Fruit fly (Drosophila melanogaster) whole organism, adult: ENCODE data around the gene Rad17.
A peak's percentile ranks its signal among the peaks of the same experiment; 100 is the strongest.

Source experiments
- CG11617 ChIP-seq: fragments of 200-800 bp; sonication (Bioruptor generic); optimal IDR thresholded peaks from 2 replicates; lab custom pipeline; 2017; ENCODE audit warnings: mild to moderate bottlenecking, missing biosample characterization, missing genetic modification reagents, missing genetic modification characterization
- CG12768 ChIP-seq: fragments of 200-800 bp; sonication (Bioruptor generic); optimal IDR thresholded peaks from 2 replicates; lab custom pipeline; 2017; ENCODE audit warnings: missing biosample characterization, missing genetic modification characterization, mild to moderate bottlenecking, moderate library complexity, missing genetic modification reagents
- CG14711 ChIP-seq: fragments of 200-800 bp; sonication (Bioruptor generic); optimal IDR thresholded peaks from 2 replicates; lab custom pipeline; 2018; ENCODE audit warnings: missing biosample characterization, mild to moderate bottlenecking, missing genetic modification characterization, moderate library complexity
- CG1620 ChIP-seq: fragments of 200-800 bp; sonication (Bioruptor generic); optimal IDR thresholded peaks from 2 replicates; lab custom pipeline; 2016; ENCODE audit warnings: missing biosample characterization, missing genetic modification characterization
- CG33017 ChIP-seq: fragments of 200-800 bp; sonication (Bioruptor generic); optimal IDR thresholded peaks from 2 replicates; lab custom pipeline; 2018; ENCODE audit warnings: missing biosample characterization, mild to moderate bottlenecking, missing genetic modification characterization, moderate library complexity
- CG5204 ChIP-seq: fragments of 200-800 bp; sonication (Bioruptor generic); optimal IDR thresholded peaks from 2 replicates; lab custom pipeline; 2016; ENCODE audit warnings: missing biosample characterization, missing genetic modification characterization
- CG7045 ChIP-seq: fragments of 200-800 bp; sonication (Bioruptor generic); optimal IDR thresholded peaks from 2 replicates; lab custom pipeline; 2017; ENCODE audit warnings: missing biosample characterization, mild to moderate bottlenecking, missing genetic modification characterization
- CG7101 ChIP-seq: fragments of 200-800 bp; sonication (Bioruptor generic); optimal IDR thresholded peaks from 2 replicates; lab custom pipeline; 2018; ENCODE audit warnings: missing biosample characterization, mild to moderate bottlenecking, missing genetic modification characterization, moderate library complexity
- Clk ChIP-seq: fragments of 200-800 bp; sonication (Bioruptor generic); optimal IDR thresholded peaks from 2 replicates; lab custom pipeline; 2017; ENCODE audit warnings: missing biosample characterization, missing genetic modification characterization
- Crg-1 ChIP-seq: fragments of 200-800 bp; sonication (Bioruptor generic); optimal IDR thresholded peaks from 2 replicates; lab custom pipeline; 2016; ENCODE audit warnings: missing biosample characterization, missing genetic modification characterization
- Hr96 ChIP-seq: fragments of 200-800 bp; sonication (Bioruptor generic); optimal IDR thresholded peaks from 2 replicates; lab custom pipeline; 2016; ENCODE audit warnings: missing biosample characterization, missing genetic modification characterization
- Mnt ChIP-seq: fragments of 200-800 bp; sonication (Bioruptor generic); optimal IDR thresholded peaks from 2 replicates; lab custom pipeline; 2016; ENCODE audit warnings: missing biosample characterization, mild to moderate bottlenecking, missing genetic modification characterization
- bab1 ChIP-seq: fragments of 200-800 bp; sonication (Bioruptor generic); optimal IDR thresholded peaks from 3 replicates; lab custom pipeline; 2019; ENCODE audit warnings: missing biosample characterization, mild to moderate bottlenecking, missing genetic modification characterization, moderate library complexity
- cic ChIP-seq: fragments of 200-800 bp; sonication (Bioruptor generic); optimal IDR thresholded peaks from 2 replicates; lab custom pipeline; 2017; ENCODE audit warnings: missing biosample characterization, mild to moderate bottlenecking, missing genetic modification characterization, moderate library complexity
- cnc ChIP-seq, 2 experiments: fragments of >200 bp; optimal IDR thresholded peaks; 2 replicates each; lab custom pipeline; 2017
- kay ChIP-seq: fragments of 200-800 bp; sonication (Bioruptor generic); peaks from one replicate; lab custom pipeline; 2016; ENCODE audit warnings: missing biosample characterization, missing genetic modification characterization, borderline replicate concordance
- ovo ChIP-seq: fragments of 200-800 bp; sonication (Bioruptor generic); optimal IDR thresholded peaks from 2 replicates; lab custom pipeline; 2016; ENCODE audit warnings: missing biosample characterization, missing genetic modification characterization
- pad ChIP-seq: fragments of 200-800 bp; sonication (Bioruptor generic); optimal IDR thresholded peaks from 3 replicates; lab custom pipeline; 2017; ENCODE audit warnings: missing biosample characterization, missing genetic modification characterization, mild to moderate bottlenecking, moderate library complexity, missing genetic modification reagents
- tj ChIP-seq: fragments of 200-800 bp; sonication (Bioruptor generic); optimal IDR thresholded peaks from 3 replicates; lab custom pipeline; 2017; ENCODE audit warnings: missing biosample characterization, mild to moderate bottlenecking, missing genetic modification characterization, moderate library complexity
- toe ChIP-seq: fragments of 200-800 bp; sonication (Bioruptor generic); optimal IDR thresholded peaks from 2 replicates; lab custom pipeline; 2016; ENCODE audit warnings: missing biosample characterization, missing genetic modification characterization

Gene Rad17

dm6 chr3R:14680112-14680665 is 17.2 kb upstream of the Rad17 start:
- TF ChIP-seq pad (GFP tag; lab: Kevin White, UChicago), result peak; percentile 67
- TF ChIP-seq CG12768 (GFP tag; lab: Kevin White, UChicago), result peak; percentile 83
- TF ChIP-seq Hr96 (GFP tag; lab: Kevin White, UChicago), result peak; percentile 64
- TF ChIP-seq CG1620 (GFP tag; lab: Kevin White, UChicago), result peak; percentile 37
- TF ChIP-seq ovo (GFP tag; lab: Kevin White, UChicago), result peak; percentile 63
- peak; percentile 79 for TF ChIP-seq Clk
- peak; percentile 65 for TF ChIP-seq CG7101 (tag; lab: Kevin White, UChicago)
- no peak for TF ChIP-seq tj (GFP tag; lab: Kevin White, UChicago)
- no peak for TF ChIP-seq bab1 (GFP tag; lab: Kevin White, UChicago)
- peak; percentile 78 for TF ChIP-seq kay (GFP tag; lab: Kevin White, UChicago)
- TF ChIP-seq CG33017 (tag; lab: Kevin White, UChicago), result peak; percentile 63
- peak; percentile 89 for TF ChIP-seq cic (GFP tag; lab: Kevin White, UChicago)
- TF ChIP-seq Crg-1 (GFP tag; lab: Kevin White, UChicago), result peak; percentile 88
- peak; percentile 81 for TF ChIP-seq CG11617 (GFP tag; lab: Kevin White, UChicago)
- TF ChIP-seq cnc (optimal IDR thresholded peaks at IDR 0.05; lab: Kevin White, UChicago), result no peak
- TF ChIP-seq toe, result peak; percentile 77
- peak; percentile 77 for TF ChIP-seq CG7045
- peak; percentile 61 for TF ChIP-seq CG5204 (GFP tag; lab: Kevin White, UChicago)
- peak; percentile 74 for TF ChIP-seq Mnt
- TF ChIP-seq CG14711, result peak; percentile 23

- no peak for TF ChIP-seq Hr96 (GFP tag; lab: Kevin White, UChicago)
- TF ChIP-seq CG1620 (GFP tag; lab: Kevin White, UChicago), result no peak
- no peak for TF ChIP-seq cic (GFP tag; lab: Kevin White, UChicago)
- TF ChIP-seq CG14711, result no peak
- TF ChIP-seq Crg-1 (GFP tag; lab: Kevin White, UChicago), result no peak
- TF ChIP-seq CG7101 (tag; lab: Kevin White, UChicago), result no peak
- TF ChIP-seq CG5204 (GFP tag; lab: Kevin White, UChicago), result no peak
- no peak for TF ChIP-seq bab1 (GFP tag; lab: Kevin White, UChicago)
- no peak for TF ChIP-seq Mnt
- no peak for TF ChIP-seq CG7045
- TF ChIP-seq ovo (GFP tag; lab: Kevin White, UChicago), result no peak
- TF ChIP-seq cnc (optimal IDR thresholded peaks at IDR 0.05; lab: Kevin White, UChicago), result no peak
- TF ChIP-seq tj (GFP tag; lab: Kevin White, UChicago), result no peak
- no peak for TF ChIP-seq pad (GFP tag; lab: Kevin White, UChicago)
- TF ChIP-seq CG11617 (GFP tag; lab: Kevin White, UChicago), result no peak
- TF ChIP-seq Clk, result no peak
- TF ChIP-seq toe, result no peak
- TF ChIP-seq CG12768 (GFP tag; lab: Kevin White, UChicago), result no peak
- no peak for TF ChIP-seq kay (GFP tag; lab: Kevin White, UChicago)
- TF ChIP-seq CG33017 (tag; lab: Kevin White, UChicago), result no peak
Observed at dm6 chr3R:14679381-14680111, 16.5 kb upstream of the Rad17 start.

DNA sequence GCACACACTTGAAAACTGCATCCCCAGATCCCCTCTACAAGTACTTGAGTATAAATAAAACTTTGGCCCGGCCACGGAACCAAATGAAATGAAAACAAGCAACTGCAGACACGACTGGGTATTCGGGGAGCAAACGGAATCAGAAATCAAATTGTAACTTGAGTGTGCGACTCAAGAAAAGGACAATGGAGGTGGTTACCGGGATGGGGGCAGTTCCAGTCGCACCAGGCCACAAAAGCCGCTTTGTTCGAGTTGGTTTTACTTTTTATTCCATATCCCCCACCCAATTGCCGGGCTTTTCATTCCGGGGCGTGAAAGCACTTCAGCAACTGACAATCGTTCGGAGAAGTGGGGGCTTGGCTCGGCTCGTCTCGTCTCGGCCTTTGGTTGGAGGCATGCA is 14.8 kb upstream of the Rad17 start:
- TF ChIP-seq Crg-1 (GFP tag; lab: Kevin White, UChicago) (no peak), kay (GFP tag; lab: Kevin White, UChicago) (no peak), CG1620 (GFP tag; lab: Kevin White, UChicago) (no peak), CG7101 (tag; lab: Kevin White, UChicago) (no peak), Clk (no peak), ovo (GFP tag; lab: Kevin White, UChicago) (no peak), CG5204 (GFP tag; lab: Kevin White, UChicago) (no peak), Mnt (no peak), CG33017 (tag; lab: Kevin White, UChicago) (no peak), CG12768 (GFP tag; lab: Kevin White, UChicago) (no peak)

DNA sequence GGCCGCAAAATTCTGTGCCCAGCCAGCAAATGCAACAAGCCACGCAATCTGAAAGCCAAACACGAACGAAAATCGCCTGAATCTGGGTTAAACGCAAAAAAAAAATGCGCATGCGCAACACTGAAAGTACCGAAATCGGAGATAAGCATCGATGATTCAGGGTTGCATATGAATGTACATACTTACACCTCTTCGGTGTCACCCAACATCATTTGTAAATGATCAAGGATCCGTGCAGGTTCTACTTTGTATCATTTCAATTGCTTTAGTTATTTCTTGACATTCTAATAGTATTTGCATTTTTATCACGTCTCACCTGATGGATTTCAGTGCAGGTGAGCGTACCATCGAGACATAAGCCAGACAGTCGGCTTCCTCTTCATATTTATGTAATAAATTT is 14.1 kb upstream of the Rad17 start:
- no peak for TF ChIP-seq CG7045
- peak; percentile 29 for TF ChIP-seq kay (GFP tag; lab: Kevin White, UChicago)

DNA sequence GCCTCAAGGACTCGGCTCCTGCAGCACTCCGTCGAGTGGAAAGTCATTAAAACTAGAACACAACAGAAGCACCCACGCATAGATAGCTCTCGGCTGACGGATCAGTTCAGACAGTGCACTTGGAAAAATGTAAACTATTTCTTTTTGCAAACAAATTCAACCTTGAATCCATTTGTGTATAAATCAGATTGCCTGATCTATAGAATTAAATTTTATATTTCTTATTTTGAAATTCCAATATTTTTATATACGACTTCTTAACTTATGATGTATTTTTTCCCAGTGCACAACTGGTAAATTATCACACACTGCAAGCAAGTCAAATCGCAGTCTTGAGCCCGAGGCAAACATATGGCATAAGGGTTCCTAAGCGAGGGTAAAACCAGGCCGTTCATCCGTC is 11.8 kb upstream of the Rad17 start:
- TF ChIP-seq CG33017 (tag; lab: Kevin White, UChicago), result no peak
- no peak for TF ChIP-seq CG11617 (GFP tag; lab: Kevin White, UChicago)
- no peak for TF ChIP-seq CG5204 (GFP tag; lab: Kevin White, UChicago)
- TF ChIP-seq Crg-1 (GFP tag; lab: Kevin White, UChicago), result no peak
- TF ChIP-seq pad (GFP tag; lab: Kevin White, UChicago), result no peak
- TF ChIP-seq toe, result no peak

DNA sequence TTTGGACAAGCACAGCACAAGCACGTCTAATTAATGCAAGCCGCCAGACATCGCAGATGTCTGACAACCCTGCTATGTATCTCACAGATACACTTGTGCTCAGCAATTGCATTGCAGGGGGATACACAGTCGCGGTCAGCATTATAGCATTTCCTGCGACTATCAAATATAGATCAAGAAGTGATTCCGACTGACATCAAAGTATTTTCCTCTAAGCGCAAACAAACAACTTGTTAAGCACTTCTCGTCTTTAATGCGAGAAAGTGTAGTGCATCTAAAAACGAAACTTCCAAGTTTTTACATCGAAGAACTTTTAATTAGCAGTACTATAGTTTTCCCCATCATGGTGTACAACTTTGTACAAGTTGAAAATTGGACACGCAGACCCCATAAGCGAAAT is 9.9 kb upstream of the Rad17 start:
- no peak for TF ChIP-seq pad (GFP tag; lab: Kevin White, UChicago)
- no peak for TF ChIP-seq bab1 (GFP tag; lab: Kevin White, UChicago)
- TF ChIP-seq Mnt, result no peak
- TF ChIP-seq CG7101 (tag; lab: Kevin White, UChicago), result no peak
- no peak for TF ChIP-seq Hr96 (GFP tag; lab: Kevin White, UChicago)
- no peak for TF ChIP-seq CG5204 (GFP tag; lab: Kevin White, UChicago)
- no peak for TF ChIP-seq toe
- TF ChIP-seq ovo (GFP tag; lab: Kevin White, UChicago), result no peak
- TF ChIP-seq CG33017 (tag; lab: Kevin White, UChicago), result no peak
- TF ChIP-seq Clk, result no peak
- no peak for TF ChIP-seq Crg-1 (GFP tag; lab: Kevin White, UChicago)
